Fruit fly (Drosophila melanogaster): ENCODE measurements around the gene CG15739.

CG15739 gene

dm6 chrX:11886976-11887375 lies 13.9 kb downstream of the CG15739 start, which contains the start of the genes CG10353 and SelG (continued):
- TF ChIP-seq Sox102F (GFP tag; optimal IDR thresholded peaks at IDR 0.05) = no peak
- TF ChIP-seq chm (GFP tag; IDR thresholded peaks at IDR 0.05) = peak; percentile 49; the same call in 1 of the 2 replicates
- TF ChIP-seq ap (GFP tag; IDR thresholded peaks at IDR 0.05) = no peak
- TF ChIP-seq CG9437 (GFP tag; optimal IDR thresholded peaks at IDR 0.05) = no peak
- TF ChIP-seq CG12219 (GFP tag; optimal IDR thresholded peaks at IDR 0.05) = no peak
- TF ChIP-seq Sry-β (GFP tag; optimal IDR thresholded peaks at IDR 0.05) = no peak
- TF ChIP-seq CG11093 (GFP tag; IDR thresholded peaks at IDR 0.05) = no peak
- TF ChIP-seq CG9215 (GFP tag; IDR thresholded peaks at IDR 0.05) = 0 out of 2 replicates have a peak, but pooled peaks have one; percentile 14
- TF ChIP-seq sob (GFP tag; IDR thresholded peaks at IDR 0.05) = peak; percentile 53
- TF ChIP-seq Nf-YB (GFP tag; optimal IDR thresholded peaks at IDR 0.05) = no peak
- TF ChIP-seq fd102C (GFP tag; optimal IDR thresholded peaks at IDR 0.05) = no peak
- TF ChIP-seq dysf (GFP tag; IDR thresholded peaks at IDR 0.05) = no peak
- peak; percentile 56; the same call in 2 of the 3 replicates for TF ChIP-seq ci (GFP tag; IDR thresholded peaks at IDR 0.05)
- TF ChIP-seq CG17912 (GFP tag; optimal IDR thresholded peaks at IDR 0.05) = no peak
- no peak for TF ChIP-seq CG15479 (GFP tag; optimal IDR thresholded peaks at IDR 0.05)
- TF ChIP-seq Jarid2 (GFP tag; optimal IDR thresholded peaks at IDR 0.05) = peak; percentile 14
- TF ChIP-seq kay (GFP tag; optimal IDR thresholded peaks at IDR 0.05) = no peak
- no peak for TF ChIP-seq CG6683 (GFP tag; optimal IDR thresholded peaks at IDR 0.05)
- TF ChIP-seq HmgD (GFP tag; optimal IDR thresholded peaks at IDR 0.05) = peak; percentile 53
- TF ChIP-seq CG4360 (GFP tag; IDR thresholded peaks at IDR 0.05) = no peak
- TF ChIP-seq kni (GFP tag; optimal IDR thresholded peaks at IDR 0.05) = no peak
- peak; percentile 75 for TF ChIP-seq hb (GFP tag; IDR thresholded peaks at IDR 0.05; ENCODE audit: partially characterized antibody)
- no peak for TF ChIP-seq CG10147 (GFP tag; optimal IDR thresholded peaks at IDR 0.05)
- peak; percentile 73 for TF ChIP-seq CG12659 (GFP tag; optimal IDR thresholded peaks at IDR 0.05)
- peak; percentile 56; the same call in 1 of the 2 replicates for TF ChIP-seq nerfin-2 (GFP tag; IDR thresholded peaks at IDR 0.05; ENCODE audit: partially characterized antibody)
- TF ChIP-seq Asciz (GFP tag; optimal IDR thresholded peaks at IDR 0.05) = no peak
- TF ChIP-seq Atf6 (GFP tag; IDR thresholded peaks at IDR 0.05) = no peak; the same call in 1 of the 2 replicates
- peak; percentile 83 for TF ChIP-seq Ets65A (GFP tag)
- no peak for TF ChIP-seq gce (GFP tag; IDR thresholded peaks at IDR 0.05)
- TF ChIP-seq tio (GFP tag; optimal IDR thresholded peaks at IDR 0.05) = no peak
- no peak for TF ChIP-seq CG11247 (GFP tag; IDR thresholded peaks at IDR 0.05)
- TF ChIP-seq amos (GFP tag; IDR thresholded peaks at IDR 0.05; ENCODE audit: partially characterized antibody) = peak; percentile 89
- TF ChIP-seq Dp (GFP tag; optimal IDR thresholded peaks at IDR 0.05) = peak; percentile 46
- TF ChIP-seq dmrt99B (tag; optimal IDR thresholded peaks at IDR 0.05) = no peak
- TF ChIP-seq CG7745 (tag; optimal IDR thresholded peaks at IDR 0.05) = no peak
- peak; percentile 75 for TF ChIP-seq CG2120 (GFP tag; optimal IDR thresholded peaks at IDR 0.05)
- peak; percentile 86 for TF ChIP-seq hbn (GFP tag; IDR thresholded peaks at IDR 0.05; ENCODE audit: partially characterized antibody)
- TF ChIP-seq trh (GFP tag; optimal IDR thresholded peaks at IDR 0.05) = no peak
- peak; percentile 48 for TF ChIP-seq CG8290 (GFP tag; optimal IDR thresholded peaks at IDR 0.05)
- peak in 1 of 2 experiments; percentile 85 for TF ChIP-seq CG8290 (tag; optimal IDR thresholded peaks at IDR 0.05)
- TF ChIP-seq pan (optimal IDR thresholded peaks at IDR 0.05) = no peak
- peak in 1 of 2 experiments; percentile 21 for TF ChIP-seq pan (GFP tag; optimal IDR thresholded peaks at IDR 0.05 in 1 of 2, IDR thresholded peaks at IDR 0.05 in 1 of 2)
- TF ChIP-seq Usf (GFP tag; optimal IDR thresholded peaks at IDR 0.05) = no peak
- no peak for TF ChIP-seq Vsx1 (GFP tag; optimal IDR thresholded peaks at IDR 0.05)
- TF ChIP-seq H2.0 (GFP tag; IDR thresholded peaks at IDR 0.05) = peak; percentile 23; the same call in 1 of the 2 replicates
- peak; percentile 70 for TF ChIP-seq CHES-1-like (GFP tag; optimal IDR thresholded peaks at IDR 0.05)
- no peak for TF ChIP-seq cwo (GFP tag; optimal IDR thresholded peaks at IDR 0.05)
- no peak for TF ChIP-seq CG3726 (GFP tag; IDR thresholded peaks at IDR 0.05)
- TF ChIP-seq bowl (GFP tag; IDR thresholded peaks at IDR 0.05) = no peak
- TF ChIP-seq CG10431 (GFP tag; optimal IDR thresholded peaks at IDR 0.05) = no peak
- peak; percentile 59 for TF ChIP-seq mirr (GFP tag; optimal IDR thresholded peaks at IDR 0.05)

Measured in whole organism, embryonic.